ENCODE assay signal across 4 worm cellular contexts in genomic region chrIV:14272561-14272960, ce11.
A peak's percentile ranks its signal among the peaks of the same experiment; 100 is the strongest.
TF ChIP-seq lines count a peak whose summit lies in the region.

No protein-coding gene starts in this region.

TF ChIP-seq in whole organism, L1 larva, 84 proteins besides CTCF, POLR2A, EP300 and RAD21 (continued from another document and continues in another):
- TF ChIP-seq nhr-85 (tag; lab: Kevin White, UChicago) = no peak
- TF ChIP-seq irx-1 (tag; optimal IDR thresholded peaks at IDR 0.05; lab: Kevin White, UChicago) = no peak
- no peak for TF ChIP-seq egl-27 (tag; optimal IDR thresholded peaks at IDR 0.05; lab: Kevin White, UChicago)
- TF ChIP-seq dpl-1 (GFP tag; optimal IDR thresholded peaks at IDR 0.05; lab: Kevin White, UChicago) = peak in 1 of 3 experiments; percentile 5
- peak; percentile 11; the same call in 1 of the 2 replicates for TF ChIP-seq isw-1 (GFP tag; IDR thresholded peaks at IDR 0.05; lab: Robert Waterston, UW)
- peak; percentile 60 for TF ChIP-seq nhr-71 (tag; optimal IDR thresholded peaks at IDR 0.05; lab: Kevin White, UChicago)
- peak in 1 of 2 experiments; percentile 1 for TF ChIP-seq efl-1 (optimal IDR thresholded peaks at IDR 0.05; lab: Kevin White, UChicago)
- TF ChIP-seq efl-1 (GFP tag; optimal IDR thresholded peaks at IDR 0.05 in 1 of 2; lab: Kevin White, UChicago) = no peak
- no peak for TF ChIP-seq hlh-17 (GFP tag; optimal IDR thresholded peaks at IDR 0.05; lab: Kevin White, UChicago; ENCODE audit: borderline replicate concordance)
- TF ChIP-seq fkh-8 (tag; optimal IDR thresholded peaks at IDR 0.05; lab: Kevin White, UChicago) = peak; percentile 76
- peak; percentile 40 for TF ChIP-seq egl-13 (tag; optimal IDR thresholded peaks at IDR 0.05; lab: Kevin White, UChicago)
- no peak for TF ChIP-seq elt-2 (tag; optimal IDR thresholded peaks at IDR 0.05; lab: Kevin White, UChicago)
- TF ChIP-seq hpl-2 (GFP tag; optimal IDR thresholded peaks at IDR 0.05; lab: Kevin White, UChicago) = no peak
- no peak for TF ChIP-seq nhr-11 (tag; optimal IDR thresholded peaks at IDR 0.05; lab: Kevin White, UChicago)
- TF ChIP-seq lir-3 (tag; optimal IDR thresholded peaks at IDR 0.05; lab: Kevin White, UChicago; ENCODE audit: poor library complexity) = no peak
- no peak for TF ChIP-seq aha-1 (tag; optimal IDR thresholded peaks at IDR 0.05; lab: Kevin White, UChicago)
- TF ChIP-seq blmp-1 (tag; optimal IDR thresholded peaks at IDR 0.05; lab: Kevin White, UChicago) = no peak
- TF ChIP-seq zip-4 (GFP tag; optimal IDR thresholded peaks at IDR 0.05; lab: Kevin White, UChicago) = no peak
- TF ChIP-seq rnt-1 (tag; optimal IDR thresholded peaks at IDR 0.05; lab: Kevin White, UChicago) = no peak
- no peak for TF ChIP-seq lin-15B (tag; optimal IDR thresholded peaks at IDR 0.05; lab: Kevin White, UChicago)
- peak; percentile 65 for TF ChIP-seq fkh-10 (GFP tag; optimal IDR thresholded peaks at IDR 0.05; lab: Kevin White, UChicago)
- no peak for TF ChIP-seq snpc-4 (tag; optimal IDR thresholded peaks at IDR 0.05; lab: Kevin White, UChicago)
- TF ChIP-seq unc-62 (GFP tag; optimal IDR thresholded peaks at IDR 0.05; lab: Kevin White, UChicago) = no peak
- no peak for TF ChIP-seq nhr-12 (tag; optimal IDR thresholded peaks at IDR 0.05; lab: Kevin White, UChicago)
- no peak for TF ChIP-seq grh-1 (GFP tag; IDR thresholded peaks at IDR 0.05; lab: Robert Waterston, UW)
- peak; percentile 35 for TF ChIP-seq snu-23 (GFP tag; optimal IDR thresholded peaks at IDR 0.05; lab: Kevin White, UChicago)
- TF ChIP-seq zag-1 (tag; optimal IDR thresholded peaks at IDR 0.05; lab: Kevin White, UChicago) = no peak
- no peak for TF ChIP-seq nhr-76 (tag; optimal IDR thresholded peaks at IDR 0.05; lab: Kevin White, UChicago)
- TF ChIP-seq lin-13 (GFP tag; optimal IDR thresholded peaks at IDR 0.05; lab: Kevin White, UChicago) = no peak
- TF ChIP-seq dsc-1 (tag; optimal IDR thresholded peaks at IDR 0.05; lab: Kevin White, UChicago) = peak; percentile 26
- no peak for TF ChIP-seq lin-39 (tag; optimal IDR thresholded peaks at IDR 0.05; lab: Kevin White, UChicago)
- no peak for TF ChIP-seq ces-1 (GFP tag; optimal IDR thresholded peaks at IDR 0.05; lab: Kevin White, UChicago)
- TF ChIP-seq hlh-4 (tag; optimal IDR thresholded peaks at IDR 0.05; lab: Kevin White, UChicago) = no peak
- no peak for TF ChIP-seq elt-3 (tag; optimal IDR thresholded peaks at IDR 0.05; lab: Kevin White, UChicago)

TF ChIP-seq in whole organism, L2 larva, 48 proteins besides CTCF, POLR2A, EP300 and RAD21 (continued from another document):
- peak; percentile 61 for TF ChIP-seq C34F6.9 (tag; optimal IDR thresholded peaks at IDR 0.05; lab: Kevin White, UChicago)
- TF ChIP-seq lin-39 (tag; optimal IDR thresholded peaks at IDR 0.05; lab: Kevin White, UChicago) = no peak
- TF ChIP-seq zag-1 (tag; optimal IDR thresholded peaks at IDR 0.05; lab: Kevin White, UChicago) = no peak
- TF ChIP-seq nhr-77 (tag; optimal IDR thresholded peaks at IDR 0.05; lab: Kevin White, UChicago) = no peak
- TF ChIP-seq egl-27 (tag; optimal IDR thresholded peaks at IDR 0.05; lab: Kevin White, UChicago) = no peak
- peak; percentile 87 for TF ChIP-seq nhr-129 (tag; optimal IDR thresholded peaks at IDR 0.05; lab: Kevin White, UChicago)
- TF ChIP-seq ama-1 (optimal IDR thresholded peaks at IDR 0.05; lab: Kevin White, UChicago) = no peak
- TF ChIP-seq ztf-1 (GFP tag; conservative IDR thresholded peaks at IDR 0.05; lab: Robert Waterston, UW) = no peak
- peak; percentile 62 for TF ChIP-seq unc-55 (GFP tag; optimal IDR thresholded peaks at IDR 0.05; lab: Kevin White, UChicago)
- no peak for TF ChIP-seq snpc-4 (tag; optimal IDR thresholded peaks at IDR 0.05; lab: Kevin White, UChicago)
- no peak for TF ChIP-seq unc-39 (tag; optimal IDR thresholded peaks at IDR 0.05; lab: Kevin White, UChicago)
- TF ChIP-seq sma-3 (GFP tag; optimal IDR thresholded peaks at IDR 0.05; lab: Kevin White, UChicago) = no peak
- no peak for TF ChIP-seq nhr-10 (tag; optimal IDR thresholded peaks at IDR 0.05; lab: Kevin White, UChicago)
- TF ChIP-seq lin-13 (GFP tag; optimal IDR thresholded peaks at IDR 0.05; lab: Kevin White, UChicago) = peak; percentile 15
- TF ChIP-seq peb-1 (tag; optimal IDR thresholded peaks at IDR 0.05; lab: Kevin White, UChicago) = no peak
- TF ChIP-seq nhr-23 (tag; optimal IDR thresholded peaks at IDR 0.05; lab: Kevin White, UChicago) = no peak
- TF ChIP-seq nhr-12 (tag; optimal IDR thresholded peaks at IDR 0.05; lab: Kevin White, UChicago) = no peak
- TF ChIP-seq ztf-4 (tag; optimal IDR thresholded peaks at IDR 0.05; lab: Kevin White, UChicago) = no peak
- TF ChIP-seq F13H6.1 (tag; optimal IDR thresholded peaks at IDR 0.05; lab: Kevin White, UChicago) = peak; percentile 47
- no peak for TF ChIP-seq aly-2 (tag; optimal IDR thresholded peaks at IDR 0.05; lab: Kevin White, UChicago)
- TF ChIP-seq ceh-82 (tag; optimal IDR thresholded peaks at IDR 0.05; lab: Kevin White, UChicago) = no peak
- TF ChIP-seq dmd-4 (tag; optimal IDR thresholded peaks at IDR 0.05; lab: Kevin White, UChicago) = no peak
- TF ChIP-seq elt-3 (tag; optimal IDR thresholded peaks at IDR 0.05; lab: Kevin White, UChicago) = no peak
- TF ChIP-seq sma-9 (GFP tag; optimal IDR thresholded peaks at IDR 0.05; lab: Kevin White, UChicago) = no peak
- no peak for TF ChIP-seq sma-9 (tag; optimal IDR thresholded peaks at IDR 0.05; lab: Kevin White, UChicago)
- no peak for TF ChIP-seq nhr-25 (tag; optimal IDR thresholded peaks at IDR 0.05; lab: Kevin White, UChicago)
- TF ChIP-seq fos-1 (tag; optimal IDR thresholded peaks at IDR 0.05; lab: Kevin White, UChicago) = no peak
- TF ChIP-seq mbf-1 (tag; optimal IDR thresholded peaks at IDR 0.05; lab: Kevin White, UChicago) = no peak
- TF ChIP-seq lsy-2 (tag; optimal IDR thresholded peaks at IDR 0.05; lab: Kevin White, UChicago) = peak in 1 of 2 experiments; percentile 33
- no peak for TF ChIP-seq ceh-16 (tag; optimal IDR thresholded peaks at IDR 0.05; lab: Kevin White, UChicago)
- no peak for TF ChIP-seq ztf-11 (tag; optimal IDR thresholded peaks at IDR 0.05; lab: Kevin White, UChicago)
- no peak for TF ChIP-seq nhr-237 (tag; optimal IDR thresholded peaks at IDR 0.05; lab: Kevin White, UChicago)

TF ChIP-seq in whole organism, L3 larva, 47 proteins besides CTCF, POLR2A, EP300 and RAD21 (continued from another document):
- TF ChIP-seq hmg-11 (tag; optimal IDR thresholded peaks at IDR 0.05; lab: Kevin White, UChicago) = peak; percentile 58
- no peak for TF ChIP-seq nhr-25 (tag; optimal IDR thresholded peaks at IDR 0.05; lab: Kevin White, UChicago)
- no peak for TF ChIP-seq unc-62 (GFP tag; optimal IDR thresholded peaks at IDR 0.05; lab: Kevin White, UChicago)
- no peak for TF ChIP-seq ama-1 (optimal IDR thresholded peaks at IDR 0.05; lab: Kevin White, UChicago)
- TF ChIP-seq pha-4 (tag; optimal IDR thresholded peaks at IDR 0.05; lab: Kevin White, UChicago) = no peak
- TF ChIP-seq nhr-28 (tag; optimal IDR thresholded peaks at IDR 0.05; lab: Kevin White, UChicago) = no peak
- peak; percentile 77 for TF ChIP-seq lin-39 (tag; optimal IDR thresholded peaks at IDR 0.05; lab: Kevin White, UChicago)
- TF ChIP-seq nhr-12 (tag; optimal IDR thresholded peaks at IDR 0.05; lab: Kevin White, UChicago) = no peak
- no peak for TF ChIP-seq nhr-23 (tag; optimal IDR thresholded peaks at IDR 0.05; lab: Kevin White, UChicago)
- no peak for TF ChIP-seq unc-39 (tag; optimal IDR thresholded peaks at IDR 0.05; lab: Kevin White, UChicago)
- no peak for TF ChIP-seq sea-2 (GFP tag; optimal IDR thresholded peaks at IDR 0.05; lab: Kevin White, UChicago)
- TF ChIP-seq nfya-1 (tag; optimal IDR thresholded peaks at IDR 0.05; lab: Kevin White, UChicago; ENCODE audit: insufficient read depth) = peak; percentile 57
TF ChIP-seq in whole organism, L3 larva: peak in this region for 6.

TF ChIP-seq in whole organism, L4 larva, 104 proteins besides CTCF, POLR2A, EP300 and RAD21 (continued from another document and continues in another):
- no peak for TF ChIP-seq Y48G9A.11 (GFP tag; IDR thresholded peaks at IDR 0.05; lab: Robert Waterston, UW)
- TF ChIP-seq lin-29 (GFP tag; IDR thresholded peaks at IDR 0.05; lab: Robert Waterston, UW) = no peak
- peak in 1 of 2 experiments; percentile 33 for TF ChIP-seq hif-1 (tag; optimal IDR thresholded peaks at IDR 0.05; lab: Kevin White, UChicago)
- no peak for TF ChIP-seq skn-1 (tag; optimal IDR thresholded peaks at IDR 0.05; lab: Kevin White, UChicago)
- no peak for TF ChIP-seq vab-7 (GFP tag; IDR thresholded peaks at IDR 0.05; lab: Robert Waterston, UW)
- no peak for TF ChIP-seq zfp-2 (tag; optimal IDR thresholded peaks at IDR 0.05; lab: Kevin White, UChicago)
- TF ChIP-seq set-16 (GFP tag; IDR thresholded peaks at IDR 0.05; lab: Robert Waterston, UW) = no peak
- no peak for TF ChIP-seq nhr-42 (GFP tag; IDR thresholded peaks at IDR 0.05; lab: Robert Waterston, UW)
- no peak for TF ChIP-seq tag-97 (GFP tag; IDR thresholded peaks at IDR 0.05; lab: Robert Waterston, UW)
- TF ChIP-seq dmd-9 (GFP tag; IDR thresholded peaks at IDR 0.05; lab: Robert Waterston, UW) = no peak
- no peak for TF ChIP-seq nhr-6 (tag; optimal IDR thresholded peaks at IDR 0.05; lab: Kevin White, UChicago)
- no peak for TF ChIP-seq nhr-28 (tag; optimal IDR thresholded peaks at IDR 0.05; lab: Kevin White, UChicago)
- TF ChIP-seq ces-1 (GFP tag; optimal IDR thresholded peaks at IDR 0.05; lab: Kevin White, UChicago) = no peak
- TF ChIP-seq unc-62 (GFP tag; optimal IDR thresholded peaks at IDR 0.05 in 1 of 2; lab: Kevin White, UChicago) = peak in 1 of 2 experiments; percentile 52
- TF ChIP-seq unc-62 (tag; optimal IDR thresholded peaks at IDR 0.05; lab: Kevin White, UChicago) = no peak
- TF ChIP-seq nhr-25 (tag; optimal IDR thresholded peaks at IDR 0.05; lab: Kevin White, UChicago; ENCODE audit: borderline replicate concordance, insufficient read depth) = no peak
- no peak for TF ChIP-seq gei-8 (GFP tag; optimal IDR thresholded peaks at IDR 0.05; lab: Kevin White, UChicago)
- TF ChIP-seq egl-27 (tag; optimal IDR thresholded peaks at IDR 0.05; lab: Kevin White, UChicago) = no peak
- no peak for TF ChIP-seq unc-130 (GFP tag; optimal IDR thresholded peaks at IDR 0.05; lab: Kevin White, UChicago)
- TF ChIP-seq lim-7 (GFP tag; IDR thresholded peaks at IDR 0.05; lab: Robert Waterston, UW) = no peak
- no peak for TF ChIP-seq mxl-3 (GFP tag; optimal IDR thresholded peaks at IDR 0.05; lab: Kevin White, UChicago)
- no peak for TF ChIP-seq nhr-76 (tag; optimal IDR thresholded peaks at IDR 0.05; lab: Kevin White, UChicago)
- no peak for TF ChIP-seq daf-19 (GFP tag; conservative IDR thresholded peaks at IDR 0.05; lab: Robert Waterston, UW)
- no peak for TF ChIP-seq ceh-28 (tag; optimal IDR thresholded peaks at IDR 0.05; lab: Kevin White, UChicago)
- peak; percentile 43 for TF ChIP-seq fkh-10 (GFP tag; optimal IDR thresholded peaks at IDR 0.05; lab: Kevin White, UChicago)
- no peak for TF ChIP-seq aly-2 (tag; optimal IDR thresholded peaks at IDR 0.05; lab: Kevin White, UChicago)
- TF ChIP-seq F44E2.7 (GFP tag; IDR thresholded peaks at IDR 0.05; lab: Robert Waterston, UW) = no peak
- TF ChIP-seq ceh-32 (tag; optimal IDR thresholded peaks at IDR 0.05; lab: Kevin White, UChicago; ENCODE audit: poor library complexity) = no peak
- no peak for TF ChIP-seq dmd-6 (GFP tag; IDR thresholded peaks at IDR 0.05; lab: Robert Waterston, UW)
- TF ChIP-seq Y5F2A.4 (GFP tag; optimal IDR thresholded peaks at IDR 0.05; lab: Kevin White, UChicago) = no peak
- no peak for TF ChIP-seq dve-1 (tag; optimal IDR thresholded peaks at IDR 0.05; lab: Kevin White, UChicago; ENCODE audit: insufficient read depth)
- no peak for TF ChIP-seq fos-1 (tag; optimal IDR thresholded peaks at IDR 0.05; lab: Kevin White, UChicago)
- no peak for TF ChIP-seq daf-16 (GFP tag; optimal IDR thresholded peaks at IDR 0.05; lab: Kevin White, UChicago)
- no peak for TF ChIP-seq daf-16 (tag; optimal IDR thresholded peaks at IDR 0.05; lab: Kevin White, UChicago)
- TF ChIP-seq F26F4.8 (GFP tag; conservative IDR thresholded peaks at IDR 0.05; lab: Robert Waterston, UW) = no peak
- no peak for TF ChIP-seq mxl-2 (GFP tag; conservative IDR thresholded peaks at IDR 0.05; lab: Robert Waterston, UW)
- TF ChIP-seq saeg-2 (GFP tag; IDR thresholded peaks at IDR 0.05; lab: Robert Waterston, UW) = no peak
- no peak for TF ChIP-seq mes-2 (tag; optimal IDR thresholded peaks at IDR 0.05; lab: Kevin White, UChicago; ENCODE audit: poor library complexity, severe bottlenecking)
- no peak for TF ChIP-seq nhr-41 (GFP tag; IDR thresholded peaks at IDR 0.05; lab: Robert Waterston, UW)
- no peak for TF ChIP-seq madf-9 (GFP tag; conservative IDR thresholded peaks at IDR 0.05; lab: Robert Waterston, UW)
- TF ChIP-seq F37D6.2 (tag; optimal IDR thresholded peaks at IDR 0.05; lab: Kevin White, UChicago) = peak; percentile 9
- no peak for TF ChIP-seq ztf-7 (tag; optimal IDR thresholded peaks at IDR 0.05; lab: Kevin White, UChicago)
- no peak for TF ChIP-seq lin-15B (tag; optimal IDR thresholded peaks at IDR 0.05; lab: Kevin White, UChicago)
- no peak for TF ChIP-seq php-3 (GFP tag; IDR thresholded peaks at IDR 0.05; lab: Robert Waterston, UW)
- TF ChIP-seq zip-2 (tag; optimal IDR thresholded peaks at IDR 0.05; lab: Kevin White, UChicago) = no peak
- no peak for TF ChIP-seq nhr-10 (tag; optimal IDR thresholded peaks at IDR 0.05; lab: Kevin White, UChicago)
- TF ChIP-seq lin-38 (GFP tag; IDR thresholded peaks at IDR 0.05; lab: Robert Waterston, UW) = no peak
- TF ChIP-seq T20F7.1 (GFP tag; optimal IDR thresholded peaks at IDR 0.05; lab: Kevin White, UChicago) = no peak
- peak; percentile 2 to 42 for TF ChIP-seq lsy-2 (tag; optimal IDR thresholded peaks at IDR 0.05; lab: Kevin White, UChicago)
- TF ChIP-seq F49E8.2 (tag; optimal IDR thresholded peaks at IDR 0.05; lab: Kevin White, UChicago; ENCODE audit: borderline replicate concordance) = no peak
- TF ChIP-seq lin-13 (GFP tag; optimal IDR thresholded peaks at IDR 0.05; lab: Kevin White, UChicago) = no peak
- no peak for TF ChIP-seq nhr-111 (GFP tag; optimal IDR thresholded peaks at IDR 0.05; lab: Kevin White, UChicago)
- no peak for TF ChIP-seq lin-1 (GFP tag; IDR thresholded peaks at IDR 0.05; lab: Robert Waterston, UW)
- no peak for TF ChIP-seq dmd-8 (GFP tag; IDR thresholded peaks at IDR 0.05; lab: Robert Waterston, UW)
- peak; percentile 7 for TF ChIP-seq nhr-11 (tag; optimal IDR thresholded peaks at IDR 0.05; lab: Kevin White, UChicago)
- no peak for TF ChIP-seq snpc-4 (tag; optimal IDR thresholded peaks at IDR 0.05; lab: Kevin White, UChicago)
- TF ChIP-seq nhr-48 (tag; optimal IDR thresholded peaks at IDR 0.05; lab: Kevin White, UChicago) = no peak
- TF ChIP-seq arid-1 (GFP tag; conservative IDR thresholded peaks at IDR 0.05; lab: Robert Waterston, UW) = no peak
- TF ChIP-seq zag-1 (tag; optimal IDR thresholded peaks at IDR 0.05; lab: Kevin White, UChicago) = no peak
- TF ChIP-seq daf-8 (GFP tag; IDR thresholded peaks at IDR 0.05; lab: Robert Waterston, UW) = no peak
- TF ChIP-seq T26A8.4 (GFP tag; IDR thresholded peaks at IDR 0.05; lab: Robert Waterston, UW) = no peak
- no peak for TF ChIP-seq lir-3 (tag; optimal IDR thresholded peaks at IDR 0.05; lab: Kevin White, UChicago)
- peak; percentile 49 to 92 for TF ChIP-seq mdl-1 (tag; optimal IDR thresholded peaks at IDR 0.05; lab: Kevin White, UChicago)
- no peak for TF ChIP-seq zfp-3 (GFP tag; conservative IDR thresholded peaks at IDR 0.05; lab: Robert Waterston, UW)
- TF ChIP-seq mdt-29 (GFP tag; IDR thresholded peaks at IDR 0.05; lab: Robert Waterston, UW) = no peak
- no peak for TF ChIP-seq unc-39 (tag; optimal IDR thresholded peaks at IDR 0.05; lab: Kevin White, UChicago)
- TF ChIP-seq hmg-1.1 (GFP tag; IDR thresholded peaks at IDR 0.05; lab: Robert Waterston, UW) = peak; percentile 44; the same call in 1 of the 2 replicates
- TF ChIP-seq spr-3 (GFP tag; optimal IDR thresholded peaks at IDR 0.05; lab: Kevin White, UChicago) = no peak
- no peak for TF ChIP-seq snpc-1.2 (GFP tag; IDR thresholded peaks at IDR 0.05; lab: Robert Waterston, UW)
- TF ChIP-seq Y105C5A.15 (GFP tag; IDR thresholded peaks at IDR 0.05; lab: Robert Waterston, UW) = no peak
- no peak for TF ChIP-seq Y75B8A.6 (GFP tag; IDR thresholded peaks at IDR 0.05; lab: Robert Waterston, UW)
